Fruit fly (Drosophila melanogaster): ENCODE results near the gene Tom20.

Tom20 gene

dm6 chr3L:19961805-19962204 is 38.6 kb upstream of the Tom20 start (continued):
- TF ChIP-seq Trl (optimal IDR thresholded peaks at IDR 0.05), result no peak
- no peak for TF ChIP-seq Trl (GFP tag; optimal IDR thresholded peaks at IDR 0.05)
- peak; percentile 28 for TF ChIP-seq CG34376 (GFP tag; optimal IDR thresholded peaks at IDR 0.05)
- no peak for TF ChIP-seq HmgZ (tag; optimal IDR thresholded peaks at IDR 0.05)
- no peak for TF ChIP-seq disco-r (GFP tag; optimal IDR thresholded peaks at IDR 0.05)
- peak; percentile 50 for TF ChIP-seq CG11504 (tag; optimal IDR thresholded peaks at IDR 0.05)
- TF ChIP-seq CG9817 (tag; optimal IDR thresholded peaks at IDR 0.05), result peak; percentile 35
- TF ChIP-seq CTCF (GFP tag; optimal IDR thresholded peaks at IDR 0.05), result no peak
- peak; percentile 49 for TF ChIP-seq Fer1 (GFP tag; optimal IDR thresholded peaks at IDR 0.05)
- peak; percentile 20 for TF ChIP-seq Dek (tag; optimal IDR thresholded peaks at IDR 0.05)
- no peak for TF ChIP-seq gsb (GFP tag; IDR thresholded peaks at IDR 0.05)
- no peak for TF ChIP-seq zen (tag; optimal IDR thresholded peaks at IDR 0.05)
- TF ChIP-seq CrebB (tag; optimal IDR thresholded peaks at IDR 0.05), result peak; percentile 22
- TF ChIP-seq ab (GFP tag; optimal IDR thresholded peaks at IDR 0.05), result no peak
- TF ChIP-seq tll (GFP tag; optimal IDR thresholded peaks at IDR 0.05), result no peak
- peak; percentile 50 for TF ChIP-seq NfI (GFP tag; optimal IDR thresholded peaks at IDR 0.05)
- TF ChIP-seq Hand (GFP tag; optimal IDR thresholded peaks at IDR 0.05), result peak; percentile 75
- no peak for TF ChIP-seq yki (optimal IDR thresholded peaks at IDR 0.05)
- TF ChIP-seq CG17186 (GFP tag; optimal IDR thresholded peaks at IDR 0.05), result no peak
- no peak for TF ChIP-seq CG8290 (GFP tag; optimal IDR thresholded peaks at IDR 0.05)
- TF ChIP-seq CG8290 (tag; optimal IDR thresholded peaks at IDR 0.05), result peak in 1 of 2 experiments; percentile 52
- TF ChIP-seq CG3163 (GFP tag; optimal IDR thresholded peaks at IDR 0.05), result no peak
- no peak for TF ChIP-seq Dip2 (GFP tag; IDR thresholded peaks at IDR 0.05)
- TF ChIP-seq CG11093 (GFP tag; IDR thresholded peaks at IDR 0.05), result no peak
- TF ChIP-seq Blimp-1 (GFP tag; optimal IDR thresholded peaks at IDR 0.05), result no peak
- TF ChIP-seq CG7786 (GFP tag; optimal IDR thresholded peaks at IDR 0.05), result peak; percentile 12
- peak; percentile 53 for TF ChIP-seq CG7556 (GFP tag; optimal IDR thresholded peaks at IDR 0.05)
- peak; percentile 2 for TF ChIP-seq lilli (GFP tag; optimal IDR thresholded peaks at IDR 0.05)
- no peak for TF ChIP-seq Spps (tag; optimal IDR thresholded peaks at IDR 0.05)
- no peak for TF ChIP-seq bab2 (GFP tag; optimal IDR thresholded peaks at IDR 0.05)
- no peak for TF ChIP-seq sqz (GFP tag; optimal IDR thresholded peaks at IDR 0.05)
- no peak for TF ChIP-seq ewg (GFP tag; optimal IDR thresholded peaks at IDR 0.05)
- TF ChIP-seq CG11696 (GFP tag; IDR thresholded peaks at IDR 0.05), result no peak
- no peak for TF ChIP-seq CG11695 (GFP tag; IDR thresholded peaks at IDR 0.05)
- peak; percentile 21 for TF ChIP-seq CG17385 (GFP tag; optimal IDR thresholded peaks at IDR 0.05)
- TF ChIP-seq sim (GFP tag; IDR thresholded peaks at IDR 0.05), result no peak
- peak; percentile 13 for TF ChIP-seq CG12219 (GFP tag; optimal IDR thresholded peaks at IDR 0.05)
- TF ChIP-seq CG8281 (tag; optimal IDR thresholded peaks at IDR 0.05), result no peak
- TF ChIP-seq pfk (GFP tag; optimal IDR thresholded peaks at IDR 0.05), result no peak
- no peak for TF ChIP-seq Ssrp (tag; optimal IDR thresholded peaks at IDR 0.05)
- TF ChIP-seq CG11560 (tag; IDR thresholded peaks at IDR 0.05), result no peak
- TF ChIP-seq row (GFP tag; IDR thresholded peaks at IDR 0.05), result peak; percentile 50
- TF ChIP-seq CG6854 (GFP tag; optimal IDR thresholded peaks at IDR 0.05), result peak; percentile 45
- TF ChIP-seq CG13296 (GFP tag; optimal IDR thresholded peaks at IDR 0.05), result no peak
- no peak for TF ChIP-seq CG9932 (GFP tag; IDR thresholded peaks at IDR 0.05)
- TF ChIP-seq hb (GFP tag; IDR thresholded peaks at IDR 0.05; ENCODE audit: partially characterized antibody), result no peak
- TF ChIP-seq CG1792 (GFP tag; optimal IDR thresholded peaks at IDR 0.05), result no peak
- peak; percentile 44 for TF ChIP-seq unpg (GFP tag; optimal IDR thresholded peaks at IDR 0.05)
- TF ChIP-seq CG6175 (GFP tag; IDR thresholded peaks at IDR 0.05), result no peak
- TF ChIP-seq Fer2 (tag; optimal IDR thresholded peaks at IDR 0.05), result no peak
- TF ChIP-seq CG2678 (tag; optimal IDR thresholded peaks at IDR 0.05), result peak; percentile 57
- TF ChIP-seq sens (GFP tag), result peak; percentile 30
- TF ChIP-seq CoRest (tag; optimal IDR thresholded peaks at IDR 0.05), result no peak
